Fruit fly (Drosophila melanogaster) whole organism, wandering third instar larva: ENCODE measurements around the gene Lgr1.

ENCODE experiments used
- Hnf4 ChIP-seq: fragments of 200-800 bp; sonication (Bioruptor generic); optimal IDR thresholded peaks from 2 replicates; lab custom pipeline; 2016; ENCODE audit warnings: missing biosample characterization, mild to moderate bottlenecking, missing genetic modification characterization
- Rel ChIP-seq, 2 experiments: fragments of 200-800 bp; sonication (Bioruptor generic) in 1 of 2; optimal IDR thresholded peaks; 2 replicates in 1 of 2; 3 replicates in 1 of 2; lab custom pipeline; 2016 to 2019; ENCODE audit warnings: mild to moderate bottlenecking in 2 of 2, missing biosample characterization in 2 of 2, missing genetic modification characterization in 2 of 2, moderate library complexity in 1 of 2
- lola ChIP-seq: fragments of >200 bp; optimal IDR thresholded peaks from 2 replicates; lab custom pipeline; 2017; ENCODE audit warnings: missing biosample characterization, missing genetic modification characterization
- pan ChIP-seq: fragments of >200 bp; optimal IDR thresholded peaks from 2 replicates; lab custom pipeline; 2017

- TF ChIP-seq lola (GFP tag; lab: Kevin White, UChicago) = no peak
- TF ChIP-seq Rel (GFP tag; optimal IDR thresholded peaks at IDR 0.05; lab: Kevin White, UChicago) = no peak
- TF ChIP-seq Rel (tag; optimal IDR thresholded peaks at IDR 0.05; lab: Kevin White, UChicago) = peak; percentile 37
- no peak for TF ChIP-seq Hnf4 (GFP tag; lab: Kevin White, UChicago)
- TF ChIP-seq pan (lab: Kevin White, UChicago) = no peak
Measured at dm6 chr3R:17681611-17682243, 43.9 kb upstream of the Lgr1 start.
